Fruit fly (Drosophila melanogaster): ENCODE results near the gene CBP.

The CBP gene

dm6 chrX:7349963-7350362 is 12.8 kb downstream of the CBP start:
- no peak for TF ChIP-seq pan (optimal IDR thresholded peaks at IDR 0.05)
- no peak for TF ChIP-seq Hnf4 (GFP tag; optimal IDR thresholded peaks at IDR 0.05)
- no peak for TF ChIP-seq usp (GFP tag; optimal IDR thresholded peaks at IDR 0.05)
- no peak for TF ChIP-seq HLH106 (tag; optimal IDR thresholded peaks at IDR 0.05)
- no peak for TF ChIP-seq Abd-B (GFP tag; optimal IDR thresholded peaks at IDR 0.05)
- no peak for TF ChIP-seq fru (GFP tag; optimal IDR thresholded peaks at IDR 0.05)
- no peak for TF ChIP-seq CG9705 (GFP tag; optimal IDR thresholded peaks at IDR 0.05)
- TF ChIP-seq ey (GFP tag; optimal IDR thresholded peaks at IDR 0.05), result no peak
- TF ChIP-seq woc (GFP tag; optimal IDR thresholded peaks at IDR 0.05), result no peak
- TF ChIP-seq Hr78 (GFP tag; optimal IDR thresholded peaks at IDR 0.05), result no peak
- TF ChIP-seq psq (GFP tag; optimal IDR thresholded peaks at IDR 0.05), result no peak
- no peak for TF ChIP-seq Mio (GFP tag; optimal IDR thresholded peaks at IDR 0.05)

- no peak for TF ChIP-seq woc (GFP tag; optimal IDR thresholded peaks at IDR 0.05)
- TF ChIP-seq Hr83 (GFP tag; optimal IDR thresholded peaks at IDR 0.05; ENCODE audit: poor library complexity, severe bottlenecking), result no peak
- no peak for TF ChIP-seq tai (GFP tag; optimal IDR thresholded peaks at IDR 0.05)
- TF ChIP-seq sv (GFP tag; optimal IDR thresholded peaks at IDR 0.05), result no peak
- TF ChIP-seq foxo (GFP tag; optimal IDR thresholded peaks at IDR 0.05), result no peak
- no peak for TF ChIP-seq dmrt93B (GFP tag; optimal IDR thresholded peaks at IDR 0.05)
- TF ChIP-seq h (GFP tag; optimal IDR thresholded peaks at IDR 0.05), result no peak
- no peak for TF ChIP-seq fru (GFP tag; optimal IDR thresholded peaks at IDR 0.05)
- TF ChIP-seq N (GFP tag; optimal IDR thresholded peaks at IDR 0.05), result no peak
- TF ChIP-seq brk (GFP tag; optimal IDR thresholded peaks at IDR 0.05), result no peak
- TF ChIP-seq pan (optimal IDR thresholded peaks at IDR 0.05), result no peak
- no peak for TF ChIP-seq Myc (optimal IDR thresholded peaks at IDR 0.05)
- no peak for TF ChIP-seq usp (GFP tag; optimal IDR thresholded peaks at IDR 0.05)
- TF ChIP-seq Jra (GFP tag; optimal IDR thresholded peaks at IDR 0.05), result no peak
- TF ChIP-seq Dif (GFP tag; optimal IDR thresholded peaks at IDR 0.05; ENCODE audit: partially characterized antibody), result no peak
- TF ChIP-seq CG9705 (GFP tag; optimal IDR thresholded peaks at IDR 0.05), result no peak
Measured at dm6 chrX:7358496-7358895, 21.3 kb downstream of the CBP start, which contains the start of gene CG1999. Gene CG1999 (plus strand): TSS chrX:7358796.

dm6 chrX:7368361-7368760 is 31.2 kb downstream of the CBP start:
- TF ChIP-seq Dfd (GFP tag; optimal IDR thresholded peaks at IDR 0.05), result no peak
- TF ChIP-seq Abd-B (GFP tag; optimal IDR thresholded peaks at IDR 0.05), result no peak
- TF ChIP-seq dsf (GFP tag; optimal IDR thresholded peaks at IDR 0.05; ENCODE audit: borderline replicate concordance), result no peak
- no peak for TF ChIP-seq dmrt93B (GFP tag; optimal IDR thresholded peaks at IDR 0.05)
- no peak for TF ChIP-seq CrebA (GFP tag; optimal IDR thresholded peaks at IDR 0.05; ENCODE audit: borderline replicate concordance)
- no peak for TF ChIP-seq Dif (GFP tag; optimal IDR thresholded peaks at IDR 0.05; ENCODE audit: partially characterized antibody)
- TF ChIP-seq rgr (GFP tag; optimal IDR thresholded peaks at IDR 0.05), result no peak

- no peak for TF ChIP-seq CrebA (GFP tag; optimal IDR thresholded peaks at IDR 0.05; ENCODE audit: borderline replicate concordance)
- TF ChIP-seq h (GFP tag; optimal IDR thresholded peaks at IDR 0.05), result peak; percentile 16
- TF ChIP-seq foxo (GFP tag; optimal IDR thresholded peaks at IDR 0.05), result peak in 1 of 2 experiments; percentile 9
- peak; percentile 8 for TF ChIP-seq HLH106 (tag; optimal IDR thresholded peaks at IDR 0.05)
Measured at dm6 chrX:7372475-7372874, 35.3 kb downstream of the CBP start.

- TF ChIP-seq Hr78 (GFP tag; optimal IDR thresholded peaks at IDR 0.05) (no peak), ey (GFP tag; optimal IDR thresholded peaks at IDR 0.05) (no peak), Rel (GFP tag; optimal IDR thresholded peaks at IDR 0.05) (no peak), Rel (tag; optimal IDR thresholded peaks at IDR 0.05) (no peak), HLH106 (tag; optimal IDR thresholded peaks at IDR 0.05) (no peak), Vsx2 (GFP tag; optimal IDR thresholded peaks at IDR 0.05; ENCODE audit: partially characterized antibody) (no peak), woc (GFP tag; optimal IDR thresholded peaks at IDR 0.05) (no peak), dl (GFP tag; optimal IDR thresholded peaks at IDR 0.05; ENCODE audit: insufficient read depth in 1 of 2, partially characterized antibody in 2 of 2) (no peak)
Measured at dm6 chrX:7377840-7378239, 40.7 kb downstream of the CBP start, which contains the start of gene CheA7a. Gene CheA7a (plus strand): TSS chrX:7378140.

dm6 chrX:7379569-7379968 is 42.4 kb downstream of the CBP start:
- TF ChIP-seq Sp1 (GFP tag; optimal IDR thresholded peaks at IDR 0.05) (peak; percentile 41), fru (GFP tag; optimal IDR thresholded peaks at IDR 0.05) (peak; percentile 38), dl (GFP tag; optimal IDR thresholded peaks at IDR 0.05; ENCODE audit: insufficient read depth in 1 of 2, partially characterized antibody in 2 of 2) (no peak), h (GFP tag; optimal IDR thresholded peaks at IDR 0.05) (peak; percentile 18), HLH106 (tag; optimal IDR thresholded peaks at IDR 0.05) (peak; percentile 43), Mio (GFP tag; optimal IDR thresholded peaks at IDR 0.05) (no peak), foxo (GFP tag; optimal IDR thresholded peaks at IDR 0.05) (peak in 1 of 2 experiments; percentile 40), ey (GFP tag; optimal IDR thresholded peaks at IDR 0.05) (peak; percentile 25), dmrt93B (GFP tag; optimal IDR thresholded peaks at IDR 0.05) (peak; percentile 6), OdsH (GFP tag; optimal IDR thresholded peaks at IDR 0.05) (peak; percentile 12), dsf (GFP tag; optimal IDR thresholded peaks at IDR 0.05; ENCODE audit: borderline replicate concordance) (no peak)

All from whole organism, wandering third instar larva.